Fruit fly (Drosophila melanogaster): ENCODE results near the gene CG31287.
"Not testable (repeated sequence)": the region's sequence is repeated elsewhere in the genome, so short reads cannot be mapped to it uniquely, and the experiment has no call there.

CG31287 gene

dm6 chr3R:16186791-16187681 lies 16.1 kb upstream of the CG31287 start, which contains the start of gene sra:
TSS of gene sra (plus strand) at chr3R:16186999.
- TF ChIP-seq EcR (GFP tag; optimal IDR thresholded peaks at IDR 0.05) (no peak), CG8478 (optimal IDR thresholded peaks at IDR 0.05) (no peak), pan (optimal IDR thresholded peaks at IDR 0.05) (no peak), psq (optimal IDR thresholded peaks at IDR 0.05) (no peak), usp (GFP tag; optimal IDR thresholded peaks at IDR 0.05) (no peak), Dll (optimal IDR thresholded peaks at IDR 0.05) (no peak)

DNA sequence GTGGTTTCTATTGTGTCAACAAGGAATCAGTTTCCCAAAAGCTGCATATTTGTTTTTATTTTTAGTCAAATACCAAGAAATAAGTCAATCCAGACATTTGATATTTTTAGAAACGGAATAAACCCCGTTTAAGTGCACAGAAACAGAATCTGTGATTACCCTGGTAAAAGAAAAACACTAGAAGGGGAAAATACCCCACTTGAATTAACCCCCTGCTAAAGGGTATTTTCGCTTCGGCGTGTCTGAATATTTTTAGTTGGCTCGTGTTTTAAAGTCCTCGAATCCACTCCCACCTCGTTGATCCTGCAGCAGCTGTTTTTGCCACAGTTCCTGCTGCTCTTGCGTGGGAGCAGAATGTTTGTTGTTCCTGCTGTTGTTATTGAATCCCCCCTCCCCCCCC lies 15.4 kb upstream of the CG31287 start:
- TF ChIP-seq Dll (optimal IDR thresholded peaks at IDR 0.05), result no peak
- no peak for TF ChIP-seq CG8478 (optimal IDR thresholded peaks at IDR 0.05)
- TF ChIP-seq psq (optimal IDR thresholded peaks at IDR 0.05), result no peak
- TF ChIP-seq pan (optimal IDR thresholded peaks at IDR 0.05), result no peak
- TF ChIP-seq EcR (GFP tag; optimal IDR thresholded peaks at IDR 0.05), result no peak

DNA sequence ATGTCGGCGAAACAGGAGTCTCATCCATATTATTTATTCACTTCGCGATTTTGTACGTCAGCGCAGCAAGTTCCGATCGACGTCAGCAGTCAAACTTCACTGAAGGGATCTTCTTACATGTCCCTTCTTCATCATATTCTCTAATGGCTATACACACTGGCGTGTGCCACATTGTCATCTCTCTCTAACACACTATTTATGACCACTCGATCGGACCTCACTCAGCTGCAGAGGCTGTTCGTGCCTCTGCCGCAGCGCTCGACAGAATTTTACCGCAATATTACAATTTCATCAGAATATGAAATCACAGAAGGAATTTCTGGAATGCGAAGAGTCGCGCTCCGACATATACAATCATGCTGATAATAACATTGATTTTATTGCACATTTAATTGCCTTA lies 13.7 kb upstream of the CG31287 start, which contains the start of gene Bin1:
Gene Bin1, minus strand, starts transcription at position 101 of the 400 bp plus-strand sequence.
- not testable (repeated sequence) for TF ChIP-seq CG8478 (optimal IDR thresholded peaks at IDR 0.05); EcR (GFP tag; optimal IDR thresholded peaks at IDR 0.05); Dll (optimal IDR thresholded peaks at IDR 0.05)

DNA sequence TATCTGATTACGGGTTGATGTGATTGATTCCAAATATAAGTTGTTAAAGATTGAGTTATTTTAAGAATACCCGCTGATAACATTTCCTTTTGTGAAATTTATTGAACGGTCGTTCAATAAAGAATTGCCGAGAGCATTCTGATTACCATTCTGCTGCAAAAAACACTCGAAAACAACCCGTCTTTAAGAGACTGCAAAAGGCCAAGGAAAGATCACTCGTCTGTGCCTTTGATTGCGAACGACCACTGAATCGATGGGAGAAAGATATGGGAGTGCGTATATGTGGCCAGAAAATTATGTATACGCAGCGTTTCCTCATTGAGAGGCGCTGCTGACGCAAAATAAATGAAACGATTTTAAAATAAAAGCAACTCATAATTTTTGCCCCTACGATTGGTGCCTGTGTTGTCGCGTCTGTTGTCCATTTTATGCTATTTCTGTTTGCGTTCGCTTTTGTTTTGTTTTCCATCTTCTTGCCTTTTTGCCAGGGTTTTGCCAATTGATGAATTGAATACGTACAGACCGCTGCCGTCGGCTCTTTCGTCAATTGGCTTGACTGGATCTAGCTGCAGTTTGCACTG lies 12.9 kb upstream of the CG31287 start:
- TF ChIP-seq EcR (GFP tag; optimal IDR thresholded peaks at IDR 0.05), result no peak
- no peak for TF ChIP-seq psq (optimal IDR thresholded peaks at IDR 0.05)

- TF ChIP-seq Dll (optimal IDR thresholded peaks at IDR 0.05), result no peak
- TF ChIP-seq usp (GFP tag; optimal IDR thresholded peaks at IDR 0.05), result no peak
- TF ChIP-seq CG8478 (optimal IDR thresholded peaks at IDR 0.05), result no peak
- no peak for TF ChIP-seq pan (optimal IDR thresholded peaks at IDR 0.05)
- no peak for TF ChIP-seq EcR (GFP tag; optimal IDR thresholded peaks at IDR 0.05)
- no peak for TF ChIP-seq psq (optimal IDR thresholded peaks at IDR 0.05)
Observed at dm6 chr3R:16190782-16191181, 12.4 kb upstream of the CG31287 start.

- TF ChIP-seq CG8478 (optimal IDR thresholded peaks at IDR 0.05) (no peak), EcR (GFP tag; optimal IDR thresholded peaks at IDR 0.05) (no peak), usp (GFP tag; optimal IDR thresholded peaks at IDR 0.05) (no peak), Dll (optimal IDR thresholded peaks at IDR 0.05) (no peak), psq (optimal IDR thresholded peaks at IDR 0.05) (no peak), pan (optimal IDR thresholded peaks at IDR 0.05) (no peak)
Observed at dm6 chr3R:16200497-16201019, 2.6 kb upstream of the CG31287 start.

DNA sequence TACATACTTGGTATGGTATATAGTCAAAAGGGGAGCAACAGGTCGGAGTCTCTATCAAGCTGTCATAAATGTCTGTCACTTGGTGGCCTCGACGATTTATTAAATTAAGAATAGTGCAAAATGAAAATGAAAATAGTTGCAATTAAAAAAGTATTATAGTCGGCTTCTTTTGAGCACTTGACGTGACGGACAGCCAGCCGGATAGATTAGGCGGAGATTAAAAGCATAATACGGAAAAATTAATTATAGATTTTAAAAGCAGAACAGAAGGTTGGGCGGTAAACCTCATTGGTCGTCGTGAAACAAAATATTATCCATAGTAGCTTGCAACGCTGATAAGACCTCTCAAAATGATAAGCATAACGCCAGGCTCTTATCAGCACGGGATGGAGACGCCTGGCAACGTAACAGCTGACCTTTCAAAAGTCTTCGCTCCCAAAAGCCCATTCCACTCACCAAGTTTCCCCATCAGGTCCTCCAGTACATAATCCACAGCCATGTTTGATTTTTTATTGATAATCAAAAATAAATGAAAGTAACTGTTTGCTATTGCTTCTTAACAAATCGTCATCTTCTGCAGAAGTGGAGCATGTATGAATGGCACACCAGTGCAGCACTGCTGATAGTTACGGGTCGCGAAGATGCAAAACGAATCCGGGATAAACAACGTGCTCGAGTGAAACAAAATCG lies 691 bp upstream of the CG31287 start:
- no peak for TF ChIP-seq CG8478 (optimal IDR thresholded peaks at IDR 0.05)
- TF ChIP-seq pan (optimal IDR thresholded peaks at IDR 0.05), result no peak
- no peak for TF ChIP-seq EcR (GFP tag; optimal IDR thresholded peaks at IDR 0.05)
- no peak for TF ChIP-seq psq (optimal IDR thresholded peaks at IDR 0.05)
- TF ChIP-seq Dll (optimal IDR thresholded peaks at IDR 0.05), result no peak

- TF ChIP-seq CG8478 (optimal IDR thresholded peaks at IDR 0.05) (peak; percentile 5), Dll (optimal IDR thresholded peaks at IDR 0.05) (no peak), pan (optimal IDR thresholded peaks at IDR 0.05) (no peak), psq (optimal IDR thresholded peaks at IDR 0.05) (no peak)
Observed at dm6 chr3R:16205155-16205778, 2.1 kb downstream of the CG31287 start, which contains the start of gene mtSSB. TSS of gene mtSSB (minus strand) at chr3R:16205250.

DNA sequence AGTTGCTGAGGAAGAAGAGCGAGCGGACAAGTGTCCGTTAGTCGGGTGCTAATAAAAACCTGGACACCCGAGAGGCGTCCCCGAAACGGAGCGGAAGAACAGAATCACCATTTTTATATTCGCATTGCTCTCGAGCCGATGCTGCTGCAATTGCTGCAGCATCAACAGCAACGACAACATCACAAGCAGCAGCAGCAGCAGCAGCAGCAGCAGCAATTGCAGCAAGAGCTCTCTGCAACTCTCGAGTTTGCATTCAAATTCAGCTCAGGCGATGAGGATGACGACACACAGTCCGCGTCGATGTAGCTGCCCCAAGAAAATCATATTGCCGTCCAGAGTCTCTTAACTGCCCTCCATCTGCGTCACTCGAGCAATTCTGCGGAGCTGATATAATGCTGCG lies 3.0 kb downstream of the CG31287 start:
- TF ChIP-seq usp (GFP tag; optimal IDR thresholded peaks at IDR 0.05), result no peak
- TF ChIP-seq Dll (optimal IDR thresholded peaks at IDR 0.05), result no peak

DNA sequence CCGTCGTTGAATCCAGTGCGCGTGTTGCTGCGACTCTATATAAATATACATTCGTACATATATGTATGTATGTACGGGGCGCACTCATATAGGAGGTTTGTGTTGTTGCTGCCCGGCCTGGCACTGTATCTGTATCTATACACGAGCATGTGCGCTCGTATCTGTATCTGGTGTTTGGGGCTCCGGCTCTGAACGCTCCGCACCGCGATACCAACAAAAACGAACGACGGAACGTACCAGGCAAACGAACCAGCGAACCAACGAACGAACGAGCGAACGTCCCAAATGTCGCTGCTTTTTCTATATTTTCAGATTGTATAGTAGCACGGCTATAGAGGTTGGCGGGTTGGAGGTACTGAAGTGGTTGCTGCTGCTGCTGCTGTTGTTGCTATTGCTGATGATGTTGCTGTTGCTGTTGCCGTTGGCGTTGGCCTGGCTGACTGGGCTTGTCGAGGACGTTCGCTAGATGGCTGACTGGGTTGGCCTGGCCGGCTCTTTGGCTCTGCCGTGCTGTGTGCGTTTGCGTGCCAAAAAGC lies 4.0 kb downstream of the CG31287 start:
- TF ChIP-seq CG8478 (optimal IDR thresholded peaks at IDR 0.05), result no peak
- TF ChIP-seq pan (optimal IDR thresholded peaks at IDR 0.05), result no peak
- TF ChIP-seq psq (optimal IDR thresholded peaks at IDR 0.05), result no peak
- no peak for TF ChIP-seq Dll (optimal IDR thresholded peaks at IDR 0.05)
- peak in 1 of 2 experiments; percentile 41 for TF ChIP-seq EcR (GFP tag; optimal IDR thresholded peaks at IDR 0.05)

DNA sequence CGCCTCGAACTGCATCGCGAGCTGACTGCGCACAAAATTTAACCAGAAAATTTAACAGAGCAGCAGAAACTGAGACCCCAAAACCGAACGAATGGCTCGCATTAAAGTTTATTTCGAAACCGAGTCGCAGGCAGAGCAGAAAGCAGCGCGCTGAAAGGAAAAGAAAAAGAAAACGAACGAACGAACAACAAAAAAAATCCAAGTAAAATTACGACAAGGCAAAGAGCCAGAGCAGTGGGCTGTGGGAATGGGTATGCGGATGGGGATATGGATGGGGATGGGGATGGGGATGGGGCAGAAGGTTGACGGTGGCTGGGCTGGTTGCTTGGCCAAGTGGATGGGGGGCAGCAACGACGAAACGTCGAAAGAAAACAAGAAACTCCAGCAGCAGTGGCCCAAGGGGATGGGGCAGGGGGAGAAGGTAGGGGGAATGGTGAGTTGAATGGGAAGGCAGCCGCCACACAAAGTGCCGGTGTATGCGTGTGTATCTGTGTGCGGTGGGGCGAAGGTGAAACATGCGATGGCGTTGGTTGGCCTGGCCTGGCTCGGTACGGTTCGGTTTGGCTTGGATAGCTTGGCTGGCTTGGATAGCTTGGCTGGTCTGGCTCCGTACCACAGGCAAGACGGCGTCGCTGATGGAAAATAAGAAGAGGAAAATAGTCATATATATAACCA lies 5.1 kb downstream of the CG31287 start:
- TF ChIP-seq EcR (GFP tag; optimal IDR thresholded peaks at IDR 0.05) (peak in 1 of 2 experiments; percentile 19), pan (optimal IDR thresholded peaks at IDR 0.05) (no peak), usp (GFP tag; optimal IDR thresholded peaks at IDR 0.05) (no peak)
